Fruit fly (Drosophila melanogaster): Measurements from ENCODE around the gene bor.

The bor gene

dm6 chr3R:16221359-16222299, 42.3 kb downstream of the bor start:
- TF ChIP-seq rn (GFP tag; IDR thresholded peaks at IDR 0.05), result peak; percentile 29
- peak; percentile 91 for TF ChIP-seq Snoo (tag; optimal IDR thresholded peaks at IDR 0.05)
- TF ChIP-seq Ets98B (GFP tag; IDR thresholded peaks at IDR 0.05), result no peak; the same call in 1 of the 2 replicates
- peak; percentile 97 for TF ChIP-seq CG14655 (GFP tag; optimal IDR thresholded peaks at IDR 0.05)
- TF ChIP-seq CG4496 (GFP tag; IDR thresholded peaks at IDR 0.05), result peak; percentile 76
- peak; percentile 61 for TF ChIP-seq EcR (GFP tag; optimal IDR thresholded peaks at IDR 0.05)
- peak; percentile 38 for TF ChIP-seq CG13204 (GFP tag; optimal IDR thresholded peaks at IDR 0.05)
- peak; percentile 85 for TF ChIP-seq CG8301 (tag; optimal IDR thresholded peaks at IDR 0.05)
- TF ChIP-seq D1 (tag; optimal IDR thresholded peaks at IDR 0.05), result peak; percentile 63
- TF ChIP-seq CG8159 (tag; optimal IDR thresholded peaks at IDR 0.05), result peak; percentile 91
- peak; percentile 71 for TF ChIP-seq CG17806 (tag; optimal IDR thresholded peaks at IDR 0.05)
- peak; percentile 44 for TF ChIP-seq CG12605 (GFP tag; IDR thresholded peaks at IDR 0.05)
- TF ChIP-seq Pif1A (GFP tag; optimal IDR thresholded peaks at IDR 0.05), result peak; percentile 67
- TF ChIP-seq CG34367 (tag; optimal IDR thresholded peaks at IDR 0.05), result peak; percentile 67
- TF ChIP-seq fd96Ca (GFP tag; IDR thresholded peaks at IDR 0.05), result no peak; the same call in 2 of the 3 replicates
- TF ChIP-seq CG15710 (tag; optimal IDR thresholded peaks at IDR 0.05), result peak; percentile 89
- peak; percentile 42 for TF ChIP-seq Pif1B (GFP tag; optimal IDR thresholded peaks at IDR 0.05)
- TF ChIP-seq CG9948 (tag; optimal IDR thresholded peaks at IDR 0.05), result peak; percentile 92
- TF ChIP-seq CG32121 (GFP tag; IDR thresholded peaks at IDR 0.05), result peak; percentile 71; the same call in 1 of the 2 replicates
- peak; percentile 12; the same call in 1 of the 2 replicates for TF ChIP-seq CG10348 (GFP tag; IDR thresholded peaks at IDR 0.05)
- TF ChIP-seq gl (tag; optimal IDR thresholded peaks at IDR 0.05), result no peak

dm6 chr3R:16220854-16221253, 43.1 kb downstream of the bor start:
- TF ChIP-seq CG13204 (GFP tag; optimal IDR thresholded peaks at IDR 0.05), result peak; percentile 35
- no peak for TF ChIP-seq CG8301 (tag; optimal IDR thresholded peaks at IDR 0.05)
- TF ChIP-seq CG15710 (tag; optimal IDR thresholded peaks at IDR 0.05), result no peak

- TF ChIP-seq CG9948 (tag; optimal IDR thresholded peaks at IDR 0.05) (no peak), CG14655 (GFP tag; optimal IDR thresholded peaks at IDR 0.05) (peak; percentile 24), Pif1B (GFP tag; optimal IDR thresholded peaks at IDR 0.05) (no peak), Ets98B (GFP tag; IDR thresholded peaks at IDR 0.05) (no peak)
Measured at dm6 chr3R:16220050-16220670, 43.8 kb downstream of the bor start.

dm6 chr3R:16218251-16219030, 45.5 kb downstream of the bor start:
- TF ChIP-seq fd96Ca (GFP tag; IDR thresholded peaks at IDR 0.05) (no peak), Pif1B (GFP tag; optimal IDR thresholded peaks at IDR 0.05) (no peak), CG10348 (GFP tag; IDR thresholded peaks at IDR 0.05) (no peak), CG12605 (GFP tag; IDR thresholded peaks at IDR 0.05) (no peak), Snoo (tag; optimal IDR thresholded peaks at IDR 0.05) (no peak), CG4496 (GFP tag; IDR thresholded peaks at IDR 0.05) (no peak), CG9948 (tag; optimal IDR thresholded peaks at IDR 0.05) (no peak), gl (tag; optimal IDR thresholded peaks at IDR 0.05) (no peak), rn (GFP tag; IDR thresholded peaks at IDR 0.05) (no peak), Ets98B (GFP tag; IDR thresholded peaks at IDR 0.05) (no peak), CG13204 (GFP tag; optimal IDR thresholded peaks at IDR 0.05) (peak; percentile 8), CG34367 (tag; optimal IDR thresholded peaks at IDR 0.05) (no peak), CG32121 (GFP tag; IDR thresholded peaks at IDR 0.05) (no peak), CG17806 (tag; optimal IDR thresholded peaks at IDR 0.05) (no peak), EcR (GFP tag; optimal IDR thresholded peaks at IDR 0.05) (peak; percentile 46), CG15710 (tag; optimal IDR thresholded peaks at IDR 0.05) (no peak), CG8301 (tag; optimal IDR thresholded peaks at IDR 0.05) (no peak), Pif1A (GFP tag; optimal IDR thresholded peaks at IDR 0.05) (no peak)

- TF ChIP-seq EcR (GFP tag; optimal IDR thresholded peaks at IDR 0.05), result no peak
- peak; percentile 36 for TF ChIP-seq Pif1B (GFP tag; optimal IDR thresholded peaks at IDR 0.05)
- no peak for TF ChIP-seq CG4496 (GFP tag; IDR thresholded peaks at IDR 0.05)
- no peak for TF ChIP-seq CG34367 (tag; optimal IDR thresholded peaks at IDR 0.05)
- no peak for TF ChIP-seq CG13204 (GFP tag; optimal IDR thresholded peaks at IDR 0.05)
- no peak for TF ChIP-seq Pif1A (GFP tag; optimal IDR thresholded peaks at IDR 0.05)
- no peak for TF ChIP-seq CG32121 (GFP tag; IDR thresholded peaks at IDR 0.05)
- peak; percentile 43 for TF ChIP-seq CG8159 (tag; optimal IDR thresholded peaks at IDR 0.05)
- TF ChIP-seq CG17806 (tag; optimal IDR thresholded peaks at IDR 0.05), result peak; percentile 18
- TF ChIP-seq Snoo (tag; optimal IDR thresholded peaks at IDR 0.05), result no peak
- no peak for TF ChIP-seq gl (tag; optimal IDR thresholded peaks at IDR 0.05)
- no peak for TF ChIP-seq CG12605 (GFP tag; IDR thresholded peaks at IDR 0.05)
- peak; percentile 36 for TF ChIP-seq CG14655 (GFP tag; optimal IDR thresholded peaks at IDR 0.05)
- TF ChIP-seq CG15710 (tag; optimal IDR thresholded peaks at IDR 0.05), result peak; percentile 37
- no peak for TF ChIP-seq fd96Ca (GFP tag; IDR thresholded peaks at IDR 0.05)
- no peak for TF ChIP-seq rn (GFP tag; IDR thresholded peaks at IDR 0.05)
- peak; percentile 4 for TF ChIP-seq CG8301 (tag; optimal IDR thresholded peaks at IDR 0.05)
- no peak for TF ChIP-seq Ets98B (GFP tag; IDR thresholded peaks at IDR 0.05)
- peak; percentile 32 for TF ChIP-seq CG9948 (tag; optimal IDR thresholded peaks at IDR 0.05)
- TF ChIP-seq CG10348 (GFP tag; IDR thresholded peaks at IDR 0.05), result no peak
- TF ChIP-seq D1 (tag; optimal IDR thresholded peaks at IDR 0.05), result no peak
Measured at dm6 chr3R:16217368-16217767, 46.5 kb downstream of the bor start.

Data from whole organism, pupa.